Fruit fly (Drosophila melanogaster): ENCODE data around the gene CG44836.

DNA sequence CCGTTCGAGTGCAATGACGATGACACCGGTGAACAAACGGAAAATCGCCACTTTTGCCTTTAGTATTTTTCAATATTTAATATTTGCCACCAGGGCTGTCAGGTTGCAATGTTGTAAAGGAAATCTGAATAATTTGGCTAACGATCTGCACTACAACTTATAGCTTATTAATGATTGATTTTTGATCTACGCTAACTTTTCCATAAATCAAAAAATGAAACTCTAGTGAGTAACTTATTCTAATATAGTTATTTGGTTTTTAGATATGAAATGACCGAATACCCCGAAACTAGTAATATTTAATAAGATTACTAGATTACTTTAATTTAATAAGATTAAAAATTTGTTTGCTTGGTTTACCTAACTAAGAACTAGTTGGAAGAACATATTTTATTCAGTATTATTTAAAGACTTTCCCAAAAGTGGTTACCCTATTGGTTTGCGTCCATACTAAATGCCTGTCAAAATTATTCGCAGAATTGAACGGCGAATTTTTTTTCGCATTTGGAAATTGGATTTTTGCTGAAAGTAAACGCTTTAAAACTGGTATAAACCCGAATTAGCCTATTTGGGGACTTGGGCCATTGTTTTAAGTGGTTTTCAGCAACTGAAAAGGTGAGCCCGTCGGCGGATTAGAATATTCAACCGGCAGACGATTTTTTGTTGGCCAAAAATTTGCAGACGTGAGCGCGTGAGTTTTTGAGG, 14.0 kb downstream of the CG44836 start, which contains the start of the genes Agpat3 and RAF2:
- TF ChIP-seq toe (GFP tag; optimal IDR thresholded peaks at IDR 0.05) (peak; percentile 60), pad (GFP tag; optimal IDR thresholded peaks at IDR 0.05) (no peak), CG11617 (GFP tag; optimal IDR thresholded peaks at IDR 0.05) (peak; percentile 27), CG5204 (GFP tag; optimal IDR thresholded peaks at IDR 0.05) (no peak), CG7101 (tag; optimal IDR thresholded peaks at IDR 0.05) (peak; percentile 7), Hr96 (GFP tag; optimal IDR thresholded peaks at IDR 0.05) (peak; percentile 5), cic (GFP tag; optimal IDR thresholded peaks at IDR 0.05) (no peak), CG14711 (tag; optimal IDR thresholded peaks at IDR 0.05) (peak; percentile 86), bab1 (GFP tag; optimal IDR thresholded peaks at IDR 0.05) (no peak), CG1620 (GFP tag; optimal IDR thresholded peaks at IDR 0.05) (no peak), cnc (optimal IDR thresholded peaks at IDR 0.05) (no peak)

Measured in whole organism, adult.